Worm (Caenorhabditis elegans) whole organism, L3 larva: Measurements from ENCODE around the gene eif-2D.

Experiments used
- ZK546.5 ChIP-seq: sonication (generic microtip); optimal IDR thresholded peaks from 2 replicates; lab custom pipeline; 2017; ENCODE audit warnings: missing biosample characterization, missing genetic modification characterization
- ceh-16 ChIP-seq: sonication (generic microtip); optimal IDR thresholded peaks from 2 replicates; lab custom pipeline; 2017; ENCODE audit warnings: missing biosample characterization, missing genetic modification characterization
- ceh-28 ChIP-seq: fragments of 150-350 bp; optimal IDR thresholded peaks from 2 replicates; lab custom pipeline; 2014; ENCODE audit warnings: missing biosample characterization, missing genetic modification reagents, missing genetic modification characterization
- ceh-82 ChIP-seq: fragments of 150-350 bp; optimal IDR thresholded peaks from 2 replicates; lab custom pipeline; 2014; ENCODE audit warnings: missing biosample characterization, missing genetic modification characterization
- egl-5 ChIP-seq: fragments of 150-350 bp; optimal IDR thresholded peaks from 2 replicates; lab custom pipeline; 2017; ENCODE audit warnings: missing biosample characterization, missing genetic modification reagents, missing genetic modification characterization, inconsistent platforms
- elt-1 ChIP-seq: fragments of 150-350 bp; optimal IDR thresholded peaks from 2 replicates; lab custom pipeline; 2014; ENCODE audit warnings: missing biosample characterization, missing genetic modification characterization
- elt-2 ChIP-seq: sonication (generic microtip); optimal IDR thresholded peaks from 2 replicates; lab custom pipeline; 2016; ENCODE audit warnings: missing genetic modification reagents, mild to moderate bottlenecking, missing genetic modification characterization, missing compliant biosample characterization
- elt-3 ChIP-seq, 3 experiments: fragments of 150-350 bp in 1 of 3; sonication (generic microtip) in 2 of 3; optimal IDR thresholded peaks; 2 replicates in 2 of 3; 4 replicates in 1 of 3; lab custom pipeline; 2014 to 2017; ENCODE audit warnings: missing biosample characterization in 3 of 3, missing genetic modification characterization in 3 of 3
- eor-1 ChIP-seq, 2 experiments: fragments of 150-350 bp; optimal IDR thresholded peaks; 2 replicates each; lab custom pipeline; 2014 to 2018; ENCODE audit warnings: missing biosample characterization in 2 of 2, missing genetic modification characterization in 2 of 2
- fkh-10 ChIP-seq: sonication (generic microtip); optimal IDR thresholded peaks from 2 replicates; lab custom pipeline; 2017; ENCODE audit warnings: missing biosample characterization, missing genetic modification reagents, missing genetic modification characterization
- fkh-2 ChIP-seq: fragments of 150-350 bp; optimal IDR thresholded peaks from 2 replicates; lab custom pipeline; 2014; ENCODE audit warnings: missing biosample characterization, missing genetic modification reagents, missing genetic modification characterization
- hmg-11 ChIP-seq: sonication (generic microtip); optimal IDR thresholded peaks from 2 replicates; lab custom pipeline; 2016; ENCODE audit warnings: missing genetic modification characterization, missing compliant biosample characterization
- lin-15B ChIP-seq: fragments of 150-350 bp; optimal IDR thresholded peaks from 2 replicates; lab custom pipeline; 2014; ENCODE audit warnings: missing biosample characterization, missing genetic modification characterization
- lsy-12 ChIP-seq: sonication (generic microtip); optimal IDR thresholded peaks from 2 replicates; lab custom pipeline; 2016; ENCODE audit warnings: mild to moderate bottlenecking, missing genetic modification characterization, missing compliant biosample characterization
- mdl-1 ChIP-seq: fragments of 150-350 bp; optimal IDR thresholded peaks from 2 replicates; lab custom pipeline; 2014; ENCODE audit warnings: missing biosample characterization, missing genetic modification characterization
- nfya-1 ChIP-seq: sonication (generic microtip); optimal IDR thresholded peaks from 2 replicates; lab custom pipeline; 2017; ENCODE audit warnings: missing genetic modification characterization, mild to moderate bottlenecking, missing compliant biosample characterization, antibody characterized with exemption, moderate library complexity; ENCODE audit not compliant: insufficient read depth
- nhr-12 ChIP-seq: fragments of 150-350 bp; optimal IDR thresholded peaks from 2 replicates; lab custom pipeline; 2014; ENCODE audit warnings: missing biosample characterization, missing genetic modification characterization
- nhr-23 ChIP-seq: fragments of 150-350 bp; optimal IDR thresholded peaks from 2 replicates; lab custom pipeline; 2014; ENCODE audit warnings: missing biosample characterization, missing genetic modification reagents, missing genetic modification characterization
- nhr-237 ChIP-seq: fragments of 150-350 bp; optimal IDR thresholded peaks from 2 replicates; lab custom pipeline; 2014; ENCODE audit warnings: missing biosample characterization, missing genetic modification characterization
- nhr-25 ChIP-seq: sonication (generic microtip); optimal IDR thresholded peaks from 2 replicates; lab custom pipeline; 2017; ENCODE audit warnings: missing biosample characterization, missing genetic modification characterization
- nhr-43 ChIP-seq: sonication (generic microtip); optimal IDR thresholded peaks from 2 replicates; lab custom pipeline; 2016; ENCODE audit warnings: mild to moderate bottlenecking, missing genetic modification characterization, missing compliant biosample characterization; ENCODE audit not compliant: poor library complexity, severe bottlenecking
- nhr-67 ChIP-seq: fragments of 150-350 bp; optimal IDR thresholded peaks from 2 replicates; lab custom pipeline; 2014; ENCODE audit warnings: missing biosample characterization, missing genetic modification characterization
- nhr-77 ChIP-seq: fragments of 150-350 bp; optimal IDR thresholded peaks from 2 replicates; lab custom pipeline; 2014; ENCODE audit warnings: missing biosample characterization, missing genetic modification characterization
- pha-4 ChIP-seq: fragments of 150-350 bp; optimal IDR thresholded peaks from 2 replicates; lab custom pipeline; 2014; ENCODE audit warnings: missing biosample characterization, missing genetic modification reagents, missing genetic modification characterization
- pqm-1 ChIP-seq: fragments of 150-350 bp; optimal IDR thresholded peaks from 2 replicates; lab custom pipeline; 2017; ENCODE audit warnings: missing biosample characterization, missing genetic modification characterization, inconsistent platforms
- sea-2 ChIP-seq: fragments of 150-350 bp; sonication (generic microtip); optimal IDR thresholded peaks from 4 replicates; lab custom pipeline; 2014; ENCODE audit warnings: missing biosample characterization, missing genetic modification reagents, missing genetic modification characterization
- skn-1 ChIP-seq: fragments of 150-350 bp; optimal IDR thresholded peaks from 2 replicates; lab custom pipeline; 2014; ENCODE audit warnings: missing biosample characterization, missing genetic modification characterization
- snpc-4 ChIP-seq: fragments of 150-350 bp; optimal IDR thresholded peaks from 2 replicates; lab custom pipeline; 2014; ENCODE audit warnings: missing biosample characterization, missing genetic modification characterization
- unc-39 ChIP-seq: sonication (generic microtip); optimal IDR thresholded peaks from 4 replicates; lab custom pipeline; 2017; ENCODE audit warnings: missing biosample characterization, missing genetic modification characterization
- unc-62 ChIP-seq: fragments of 150-350 bp; sonication (generic microtip); optimal IDR thresholded peaks from 4 replicates; lab custom pipeline; 2014; ENCODE audit warnings: missing biosample characterization, missing genetic modification reagents, missing genetic modification characterization
- ztf-11 ChIP-seq: fragments of 150-350 bp; optimal IDR thresholded peaks from 2 replicates; lab custom pipeline; 2014; ENCODE audit warnings: missing biosample characterization, missing genetic modification characterization
- ztf-4 ChIP-seq: fragments of 150-350 bp; optimal IDR thresholded peaks from 2 replicates; lab custom pipeline; 2014; ENCODE audit warnings: missing biosample characterization, missing genetic modification characterization

Gene eif-2D

DNA sequence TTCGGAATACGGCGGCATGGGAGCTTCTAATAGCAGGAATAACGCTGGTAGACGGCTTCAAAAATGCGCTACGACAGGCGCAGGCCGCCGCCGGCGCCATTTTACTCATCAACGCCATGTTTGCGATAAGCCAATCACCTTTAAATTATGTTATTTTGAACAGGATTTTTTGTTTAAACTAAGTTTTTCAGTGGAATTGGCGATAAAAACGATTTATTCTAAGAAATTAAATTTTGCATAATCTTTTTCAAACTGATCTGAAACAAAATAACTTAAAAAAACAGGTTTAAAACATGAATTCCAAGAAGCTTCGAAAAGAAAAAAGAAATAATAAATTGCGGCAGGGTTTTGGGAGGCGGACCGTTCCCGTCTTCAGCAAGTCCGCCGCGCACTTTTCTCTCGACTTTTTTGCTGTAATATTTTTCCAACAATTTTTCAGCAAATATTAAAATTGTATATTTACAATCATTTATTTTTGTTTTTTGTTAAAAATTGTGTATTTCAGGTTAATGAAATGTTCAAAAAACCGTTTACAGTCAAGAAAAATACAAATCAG, at the start of gene eif-2D, which contains the start of gene ndub-5:
TSS of gene eif-2D (plus strand) at position 506 of the 556 bp plus-strand sequence.
TSS of gene ndub-5 (minus strand) at position 138 of the 556 bp plus-strand sequence.
- TF ChIP-seq pha-4 (tag; lab: Kevin White, UChicago), result peak; percentile 26
- TF ChIP-seq nfya-1 (tag; lab: Kevin White, UChicago), result peak; percentile 42
- TF ChIP-seq elt-2 (tag; lab: Kevin White, UChicago), result peak; percentile 15
- TF ChIP-seq hmg-11, result peak; percentile 6
- peak; percentile 18 for TF ChIP-seq snpc-4
- TF ChIP-seq ZK546.5, result no peak
- no peak for TF ChIP-seq nhr-23
- TF ChIP-seq eor-1 (tag; optimal IDR thresholded peaks at IDR 0.05; lab: Kevin White, UChicago), result no peak
- no peak for TF ChIP-seq ztf-4 (tag; lab: Kevin White, UChicago)

DNA sequence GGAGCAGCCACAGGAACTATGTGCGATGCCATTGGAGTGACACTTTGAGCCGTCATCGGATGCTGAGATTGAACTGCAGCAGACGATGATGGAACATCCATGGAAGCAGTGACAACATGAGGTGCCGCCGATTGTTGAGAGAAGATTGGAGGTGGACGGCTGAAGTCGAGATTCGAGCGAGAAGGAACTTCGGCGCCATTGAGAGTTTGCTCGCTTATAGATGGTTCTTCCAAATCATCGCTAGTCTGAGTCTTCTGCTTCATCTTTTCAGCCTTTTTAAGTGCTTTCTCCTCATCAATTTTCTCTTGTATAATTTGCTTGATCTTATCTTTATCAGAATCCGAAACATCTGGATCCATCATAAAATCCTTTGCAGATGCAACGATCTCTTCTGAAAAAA, 49.4 kb upstream of the eif-2D start:
- no peak for TF ChIP-seq pqm-1 (tag; lab: Kevin White, UChicago)
- no peak for TF ChIP-seq nhr-43 (tag; lab: Kevin White, UChicago)
- TF ChIP-seq nhr-77 (tag; lab: Kevin White, UChicago), result no peak
- TF ChIP-seq unc-62 (GFP tag; lab: Kevin White, UChicago), result no peak
- no peak for TF ChIP-seq nhr-23
- no peak for TF ChIP-seq nfya-1 (tag; lab: Kevin White, UChicago)
- TF ChIP-seq lin-15B (tag; lab: Kevin White, UChicago), result no peak
- TF ChIP-seq sea-2, result no peak
- TF ChIP-seq ceh-16 (tag; lab: Kevin White, UChicago), result no peak
- no peak for TF ChIP-seq nhr-67 (tag; lab: Kevin White, UChicago)
- TF ChIP-seq elt-2 (tag; lab: Kevin White, UChicago), result no peak
- TF ChIP-seq ceh-28 (tag; lab: Kevin White, UChicago), result no peak
- no peak for TF ChIP-seq nhr-25 (tag; lab: Kevin White, UChicago)

DNA sequence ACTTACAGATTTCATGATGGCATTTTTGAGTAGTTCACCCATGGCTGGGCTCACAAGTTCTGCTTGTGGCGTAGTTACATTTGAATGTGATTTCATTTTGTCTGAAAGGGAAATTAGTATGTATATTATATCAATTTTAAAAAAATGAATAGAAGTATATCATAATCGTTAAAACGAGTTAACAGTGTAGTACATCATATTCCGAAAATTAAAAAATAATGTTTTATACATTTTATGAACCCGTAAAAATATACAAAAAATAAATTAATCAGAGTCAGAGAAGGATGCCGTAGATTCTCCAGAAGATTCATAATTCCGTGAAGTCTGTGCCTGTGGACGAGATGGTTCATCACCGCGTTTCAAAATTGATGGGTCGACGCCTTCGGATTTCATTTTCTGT, 44.6 kb upstream of the eif-2D start, which contains the start of gene F59E12.9:
TSS of gene F59E12.9 (minus strand) at position 101 of the 400 bp plus-strand sequence.
- TF ChIP-seq nhr-77 (tag; lab: Kevin White, UChicago), result no peak
- TF ChIP-seq ztf-11 (tag; lab: Kevin White, UChicago), result no peak
- TF ChIP-seq fkh-10 (GFP tag; lab: Kevin White, UChicago), result no peak
- no peak for TF ChIP-seq ceh-16 (tag; lab: Kevin White, UChicago)
- no peak for TF ChIP-seq fkh-2 (tag; lab: Kevin White, UChicago)
- TF ChIP-seq egl-5 (tag; lab: Kevin White, UChicago), result no peak
- no peak for TF ChIP-seq nhr-237 (tag; lab: Kevin White, UChicago)
- no peak for TF ChIP-seq ceh-82
- TF ChIP-seq nhr-25 (tag; lab: Kevin White, UChicago), result no peak
- TF ChIP-seq elt-3 (tag; optimal IDR thresholded peaks at IDR 0.05; lab: Kevin White, UChicago), result no peak
- TF ChIP-seq ZK546.5, result no peak
- TF ChIP-seq unc-39 (tag; lab: Kevin White, UChicago), result no peak
- TF ChIP-seq ceh-28 (tag; lab: Kevin White, UChicago), result no peak
- TF ChIP-seq elt-1 (tag; lab: Kevin White, UChicago), result no peak
- no peak for TF ChIP-seq nhr-43 (tag; lab: Kevin White, UChicago)
- no peak for TF ChIP-seq skn-1 (tag; lab: Kevin White, UChicago)
- TF ChIP-seq eor-1 (tag; optimal IDR thresholded peaks at IDR 0.05; lab: Kevin White, UChicago), result no peak

DNA sequence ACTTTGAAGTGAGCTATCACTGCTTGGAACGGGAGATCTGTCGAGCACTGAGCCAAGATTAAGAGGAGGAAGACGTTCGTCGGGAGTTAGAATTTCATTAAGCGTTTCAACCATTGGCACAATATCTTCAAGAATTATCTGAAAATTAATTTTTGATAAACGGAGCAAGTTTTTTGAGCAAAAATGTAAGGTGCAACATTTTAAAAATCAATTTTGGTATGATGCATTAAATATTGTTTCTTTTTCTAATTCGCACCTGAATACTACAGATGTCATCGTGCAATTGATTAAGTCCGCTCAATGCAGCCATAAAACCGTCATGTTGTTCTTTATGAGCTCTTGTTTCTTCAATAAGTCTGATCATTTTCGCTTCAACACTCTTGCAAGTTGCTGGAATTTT, 43.2 kb upstream of the eif-2D start, which contains the start of gene ddl-1:
TSS of gene ddl-1 (minus strand) at position 101 of the 400 bp plus-strand sequence.
- TF ChIP-seq lsy-12 (tag; lab: Kevin White, UChicago), result no peak
- no peak for TF ChIP-seq skn-1 (tag; lab: Kevin White, UChicago)
- TF ChIP-seq nhr-12, result no peak
- TF ChIP-seq mdl-1 (tag; lab: Kevin White, UChicago), result no peak
- TF ChIP-seq nfya-1 (tag; lab: Kevin White, UChicago), result no peak
